Worm (Caenorhabditis elegans) whole organism, L4/young adult: Measurements from ENCODE around the gene W07E11.1.

Source experiments
- dao-5 ChIP-seq: sonication (generic microtip); optimal IDR thresholded peaks from 2 replicates; lab custom pipeline; 2016; ENCODE audit warnings: missing genotype, missing genetic modification characterization, moderate library complexity, missing compliant biosample characterization
- him-1 ChIP-seq: sonication (generic microtip); optimal IDR thresholded peaks from 2 replicates; lab custom pipeline; 2016; ENCODE audit warnings: missing genotype, missing genetic modification reagents, missing genetic modification characterization, missing compliant biosample characterization

ce11 chrX:10141264-10141663 lies 56.8 kb downstream of the W07E11.1 start:
- TF ChIP-seq him-1 (tag; lab: Kevin White, UChicago) (no peak), dao-5 (no peak)
